Fruit fly (Drosophila melanogaster): Measurements from ENCODE around the gene Set.
A peak's percentile ranks its signal among the peaks of the same experiment; 100 is the strongest.

The Set gene

dm6 chr3R:15265406-15266040, 2.2 kb downstream of the Set start, which contains the start of gene ATPsynO (continued):
- TF ChIP-seq dysf (GFP tag; IDR thresholded peaks at IDR 0.05), result no peak
- TF ChIP-seq Opbp (GFP tag; IDR thresholded peaks at IDR 0.05; ENCODE audit: partially characterized antibody), result peak; percentile 6; the same call in 1 of the 3 replicates
- peak; percentile 39; the same call in 1 of the 2 replicates for TF ChIP-seq onecut (GFP tag; IDR thresholded peaks at IDR 0.05)
- no peak for TF ChIP-seq fd3F (GFP tag; optimal IDR thresholded peaks at IDR 0.05)
- no peak for TF ChIP-seq Vsx1 (GFP tag; optimal IDR thresholded peaks at IDR 0.05)
- TF ChIP-seq peb (GFP tag; IDR thresholded peaks at IDR 0.05), result no peak
- TF ChIP-seq Xbp1 (GFP tag; optimal IDR thresholded peaks at IDR 0.05), result peak; percentile 35
- TF ChIP-seq maf-S (GFP tag; optimal IDR thresholded peaks at IDR 0.05), result no peak
- no peak for TF ChIP-seq ci (GFP tag; IDR thresholded peaks at IDR 0.05)
- TF ChIP-seq Fer3 (tag; optimal IDR thresholded peaks at IDR 0.05), result peak; percentile 23
- peak; percentile 51 for TF ChIP-seq gro (GFP tag; optimal IDR thresholded peaks at IDR 0.05)
- TF ChIP-seq CG7987 (GFP tag; optimal IDR thresholded peaks at IDR 0.05), result peak; percentile 18
- no peak for TF ChIP-seq Kr (GFP tag; optimal IDR thresholded peaks at IDR 0.05)
- no peak for TF ChIP-seq rib (GFP tag; IDR thresholded peaks at IDR 0.05)
- no peak for TF ChIP-seq Bdp1 (GFP tag; optimal IDR thresholded peaks at IDR 0.05)
- TF ChIP-seq Xrp1 (GFP tag; IDR thresholded peaks at IDR 0.05), result 0 out of 2 replicates have a peak, but pooled peaks have one; percentile 14
- no peak for TF ChIP-seq lola (GFP tag; optimal IDR thresholded peaks at IDR 0.05)
- peak; percentile 69 for TF ChIP-seq CG4617 (GFP tag; optimal IDR thresholded peaks at IDR 0.05; ENCODE audit: borderline replicate concordance)
- TF ChIP-seq lab (GFP tag; optimal IDR thresholded peaks at IDR 0.05), result no peak
- TF ChIP-seq jumu (GFP tag; optimal IDR thresholded peaks at IDR 0.05), result no peak
- peak; percentile 26 for TF ChIP-seq CG13296 (GFP tag; optimal IDR thresholded peaks at IDR 0.05)
- no peak for TF ChIP-seq CG1024 (GFP tag; IDR thresholded peaks at IDR 0.05)
- no peak for TF ChIP-seq CG9215 (GFP tag; IDR thresholded peaks at IDR 0.05)
- TF ChIP-seq CG14710 (tag; optimal IDR thresholded peaks at IDR 0.05), result peak; percentile 53
- TF ChIP-seq CG8281 (tag; optimal IDR thresholded peaks at IDR 0.05), result no peak
- peak; percentile 35 for TF ChIP-seq CG33213 (GFP tag; optimal IDR thresholded peaks at IDR 0.05)
- peak; percentile 14 for TF ChIP-seq PHDP (tag; optimal IDR thresholded peaks at IDR 0.05)
- TF ChIP-seq TFAM (GFP tag; optimal IDR thresholded peaks at IDR 0.05), result no peak
- no peak for TF ChIP-seq hb (GFP tag; IDR thresholded peaks at IDR 0.05; ENCODE audit: partially characterized antibody)
- TF ChIP-seq CG6689 (GFP tag; IDR thresholded peaks at IDR 0.05), result no peak
- no peak for TF ChIP-seq D19A (tag; optimal IDR thresholded peaks at IDR 0.05)
- TF ChIP-seq sr (GFP tag; IDR thresholded peaks at IDR 0.05), result no peak
- peak; percentile 5 for TF ChIP-seq Nf-YB (GFP tag; optimal IDR thresholded peaks at IDR 0.05)
- TF ChIP-seq stc (GFP tag; IDR thresholded peaks at IDR 0.05), result no peak
- TF ChIP-seq B-H1 (GFP tag; IDR thresholded peaks at IDR 0.05), result no peak
- TF ChIP-seq en (GFP tag; optimal IDR thresholded peaks at IDR 0.05), result no peak
- TF ChIP-seq Dref (GFP tag; IDR thresholded peaks at IDR 0.05), result peak; percentile 85
- no peak for TF ChIP-seq knrl (GFP tag; IDR thresholded peaks at IDR 0.05; ENCODE audit: partially characterized antibody)
- peak; percentile 71 for TF ChIP-seq sens-2 (GFP tag; IDR thresholded peaks at IDR 0.05)
- TF ChIP-seq CG17361 (GFP tag; IDR thresholded peaks at IDR 0.05), result no peak
- no peak for TF ChIP-seq danr (GFP tag; IDR thresholded peaks at IDR 0.05)
- peak; percentile 57 for TF ChIP-seq B-H2 (GFP tag; optimal IDR thresholded peaks at IDR 0.05)
- TF ChIP-seq Dip3 (GFP tag; optimal IDR thresholded peaks at IDR 0.05), result no peak
- TF ChIP-seq CG18011 (GFP tag; optimal IDR thresholded peaks at IDR 0.05), result no peak
- TF ChIP-seq Sry-β (GFP tag; optimal IDR thresholded peaks at IDR 0.05), result peak; percentile 86
- TF ChIP-seq Side (GFP tag; optimal IDR thresholded peaks at IDR 0.05), result no peak
- peak; percentile 41 for TF ChIP-seq zen (tag; optimal IDR thresholded peaks at IDR 0.05)
- TF ChIP-seq CG13894 (tag; optimal IDR thresholded peaks at IDR 0.05), result no peak
- no peak for TF ChIP-seq CG1832 (GFP tag; optimal IDR thresholded peaks at IDR 0.05)
- no peak for TF ChIP-seq CG31388 (GFP tag; optimal IDR thresholded peaks at IDR 0.05)

Measured in whole organism, embryonic.